Comparison of ENCODE assay signal across 2 worm cellular contexts in genomic region chrV:10246967-10247366, ce11.
A peak's percentile ranks its signal among the peaks of the same experiment; 100 is the strongest.
TF ChIP-seq lines count a peak whose summit lies in the region.

No protein-coding gene starts in this region.

TF ChIP-seq in whole organism, L1 larva, 84 proteins besides CTCF, POLR2A, EP300 and RAD21 (continued from another document):
- TF ChIP-seq unc-130 (tag; optimal IDR thresholded peaks at IDR 0.05; lab: Kevin White, UChicago) = no peak
- TF ChIP-seq lin-15B (tag; optimal IDR thresholded peaks at IDR 0.05; lab: Kevin White, UChicago) = no peak
- no peak for TF ChIP-seq ceh-88 (GFP tag; IDR thresholded peaks at IDR 0.05; lab: Robert Waterston, UW)
- no peak for TF ChIP-seq isw-1 (GFP tag; IDR thresholded peaks at IDR 0.05; lab: Robert Waterston, UW)
- TF ChIP-seq fos-1 (tag; optimal IDR thresholded peaks at IDR 0.05; lab: Kevin White, UChicago) = no peak
- no peak for TF ChIP-seq zag-1 (tag; optimal IDR thresholded peaks at IDR 0.05; lab: Kevin White, UChicago)
- TF ChIP-seq ceh-90 (tag; optimal IDR thresholded peaks at IDR 0.05; lab: Kevin White, UChicago) = no peak
- TF ChIP-seq xbp-1 (tag; optimal IDR thresholded peaks at IDR 0.05; lab: Kevin White, UChicago) = no peak
- TF ChIP-seq nhr-28 (tag; optimal IDR thresholded peaks at IDR 0.05; lab: Kevin White, UChicago) = no peak
- TF ChIP-seq jun-1 (tag; optimal IDR thresholded peaks at IDR 0.05; lab: Kevin White, UChicago) = no peak
- no peak for TF ChIP-seq C04F5.9 (tag; optimal IDR thresholded peaks at IDR 0.05; lab: Kevin White, UChicago)
- TF ChIP-seq pqm-1 (tag; optimal IDR thresholded peaks at IDR 0.05; lab: Kevin White, UChicago) = no peak
- no peak for TF ChIP-seq unc-62 (GFP tag; optimal IDR thresholded peaks at IDR 0.05; lab: Kevin White, UChicago)

TF ChIP-seq in whole organism, L4 larva, 104 proteins besides CTCF, POLR2A, EP300 and RAD21 (continued from another document):
- no peak for TF ChIP-seq arid-1 (GFP tag; conservative IDR thresholded peaks at IDR 0.05; lab: Robert Waterston, UW)
- TF ChIP-seq sdz-12 (GFP tag; optimal IDR thresholded peaks at IDR 0.05; lab: Kevin White, UChicago) = no peak
- no peak for TF ChIP-seq F37D6.2 (tag; optimal IDR thresholded peaks at IDR 0.05; lab: Kevin White, UChicago)
- no peak for TF ChIP-seq R02D3.7 (tag; optimal IDR thresholded peaks at IDR 0.05; lab: Kevin White, UChicago)
- no peak for TF ChIP-seq unc-62 (GFP tag; optimal IDR thresholded peaks at IDR 0.05 in 1 of 2; lab: Kevin White, UChicago)
- no peak for TF ChIP-seq unc-62 (tag; optimal IDR thresholded peaks at IDR 0.05; lab: Kevin White, UChicago)
- TF ChIP-seq nhr-42 (GFP tag; IDR thresholded peaks at IDR 0.05; lab: Robert Waterston, UW) = no peak
- TF ChIP-seq D1046.2 (GFP tag; IDR thresholded peaks at IDR 0.05; lab: Robert Waterston, UW) = no peak
- no peak for TF ChIP-seq ztf-7 (tag; optimal IDR thresholded peaks at IDR 0.05; lab: Kevin White, UChicago)
- TF ChIP-seq mxl-3 (GFP tag; optimal IDR thresholded peaks at IDR 0.05; lab: Kevin White, UChicago) = no peak
- no peak for TF ChIP-seq tag-97 (GFP tag; IDR thresholded peaks at IDR 0.05; lab: Robert Waterston, UW)
- TF ChIP-seq T26A8.4 (GFP tag; IDR thresholded peaks at IDR 0.05; lab: Robert Waterston, UW) = peak; percentile 33; the same call in 1 of the 2 replicates
- no peak for TF ChIP-seq F44E2.7 (GFP tag; IDR thresholded peaks at IDR 0.05; lab: Robert Waterston, UW)
- TF ChIP-seq unc-39 (tag; optimal IDR thresholded peaks at IDR 0.05; lab: Kevin White, UChicago) = no peak
- no peak for TF ChIP-seq nhr-77 (tag; optimal IDR thresholded peaks at IDR 0.05; lab: Kevin White, UChicago)
- peak; percentile 14 to 81 for TF ChIP-seq mdl-1 (tag; optimal IDR thresholded peaks at IDR 0.05; lab: Kevin White, UChicago)
- TF ChIP-seq daf-16 (GFP tag; optimal IDR thresholded peaks at IDR 0.05; lab: Kevin White, UChicago) = peak in 1 of 2 experiments; percentile 32
- TF ChIP-seq daf-16 (tag; optimal IDR thresholded peaks at IDR 0.05; lab: Kevin White, UChicago) = peak; percentile 84
- no peak for TF ChIP-seq lin-29 (GFP tag; IDR thresholded peaks at IDR 0.05; lab: Robert Waterston, UW)
- TF ChIP-seq lin-1 (GFP tag; IDR thresholded peaks at IDR 0.05; lab: Robert Waterston, UW) = no peak
- TF ChIP-seq pqm-1 (tag; optimal IDR thresholded peaks at IDR 0.05; lab: Kevin White, UChicago) = no peak
- TF ChIP-seq F49E8.2 (tag; optimal IDR thresholded peaks at IDR 0.05; lab: Kevin White, UChicago; ENCODE audit: borderline replicate concordance) = no peak
- no peak for TF ChIP-seq snpc-4 (tag; optimal IDR thresholded peaks at IDR 0.05; lab: Kevin White, UChicago)
- TF ChIP-seq nhr-10 (tag; optimal IDR thresholded peaks at IDR 0.05; lab: Kevin White, UChicago) = no peak
- no peak for TF ChIP-seq dpl-1 (GFP tag; optimal IDR thresholded peaks at IDR 0.05; lab: Kevin White, UChicago)
- no peak for TF ChIP-seq egl-27 (tag; optimal IDR thresholded peaks at IDR 0.05; lab: Kevin White, UChicago)
- no peak for TF ChIP-seq nhr-11 (tag; optimal IDR thresholded peaks at IDR 0.05; lab: Kevin White, UChicago)
- TF ChIP-seq F10B5.3 (tag; optimal IDR thresholded peaks at IDR 0.05; lab: Kevin White, UChicago) = no peak
- TF ChIP-seq F26F4.8 (GFP tag; conservative IDR thresholded peaks at IDR 0.05; lab: Robert Waterston, UW) = no peak
- TF ChIP-seq ceh-62 (tag; optimal IDR thresholded peaks at IDR 0.05; lab: Kevin White, UChicago) = no peak
- TF ChIP-seq skn-1 (tag; optimal IDR thresholded peaks at IDR 0.05; lab: Kevin White, UChicago) = no peak
- TF ChIP-seq nhr-28 (tag; optimal IDR thresholded peaks at IDR 0.05; lab: Kevin White, UChicago) = no peak
- peak; percentile 39 for TF ChIP-seq mes-2 (tag; optimal IDR thresholded peaks at IDR 0.05; lab: Kevin White, UChicago; ENCODE audit: poor library complexity, severe bottlenecking)
- TF ChIP-seq dve-1 (tag; optimal IDR thresholded peaks at IDR 0.05; lab: Kevin White, UChicago; ENCODE audit: insufficient read depth) = peak; percentile 15
- no peak for TF ChIP-seq duxl-1 (tag; optimal IDR thresholded peaks at IDR 0.05; lab: Kevin White, UChicago; ENCODE audit: poor library complexity)
- TF ChIP-seq zfp-2 (tag; optimal IDR thresholded peaks at IDR 0.05; lab: Kevin White, UChicago) = no peak
- no peak for TF ChIP-seq lin-38 (GFP tag; IDR thresholded peaks at IDR 0.05; lab: Robert Waterston, UW)
- no peak for TF ChIP-seq cey-2 (tag; optimal IDR thresholded peaks at IDR 0.05; lab: Kevin White, UChicago; ENCODE audit: borderline replicate concordance, insufficient read depth)
- TF ChIP-seq nhr-102 (tag; optimal IDR thresholded peaks at IDR 0.05; lab: Kevin White, UChicago) = no peak
- no peak; the same call in 1 of the 2 replicates for TF ChIP-seq php-3 (GFP tag; IDR thresholded peaks at IDR 0.05; lab: Robert Waterston, UW)
- no peak for TF ChIP-seq madf-5 (GFP tag; IDR thresholded peaks at IDR 0.05; lab: Robert Waterston, UW)
- TF ChIP-seq ZK337.2 (GFP tag; IDR thresholded peaks at IDR 0.05; lab: Robert Waterston, UW) = no peak
- TF ChIP-seq hlh-11 (tag; optimal IDR thresholded peaks at IDR 0.05; lab: Kevin White, UChicago) = peak; percentile 65
- no peak for TF ChIP-seq jun-1 (tag; optimal IDR thresholded peaks at IDR 0.05; lab: Kevin White, UChicago)
- no peak for TF ChIP-seq Y75B8A.6 (GFP tag; IDR thresholded peaks at IDR 0.05; lab: Robert Waterston, UW)
- no peak for TF ChIP-seq lir-3 (tag; optimal IDR thresholded peaks at IDR 0.05; lab: Kevin White, UChicago)
- TF ChIP-seq hif-1 (tag; optimal IDR thresholded peaks at IDR 0.05; lab: Kevin White, UChicago) = peak in 1 of 2 experiments; percentile 68
- TF ChIP-seq nhr-41 (GFP tag; IDR thresholded peaks at IDR 0.05; lab: Robert Waterston, UW) = no peak
- TF ChIP-seq hlh-30 (tag; optimal IDR thresholded peaks at IDR 0.05; lab: Kevin White, UChicago; ENCODE audit: insufficient read depth) = peak; percentile 78
- TF ChIP-seq spr-3 (GFP tag; optimal IDR thresholded peaks at IDR 0.05; lab: Kevin White, UChicago) = no peak
- TF ChIP-seq zip-2 (tag; optimal IDR thresholded peaks at IDR 0.05; lab: Kevin White, UChicago) = no peak
- TF ChIP-seq egl-43 (GFP tag; IDR thresholded peaks at IDR 0.05; lab: Robert Waterston, UW) = no peak
- no peak for TF ChIP-seq tra-1 (GFP tag; IDR thresholded peaks at IDR 0.05; lab: Robert Waterston, UW)
- no peak for TF ChIP-seq ces-1 (GFP tag; optimal IDR thresholded peaks at IDR 0.05; lab: Kevin White, UChicago)
- no peak for TF ChIP-seq vab-7 (GFP tag; IDR thresholded peaks at IDR 0.05; lab: Robert Waterston, UW)
- TF ChIP-seq nhr-6 (tag; optimal IDR thresholded peaks at IDR 0.05; lab: Kevin White, UChicago) = no peak
- TF ChIP-seq ceh-32 (tag; optimal IDR thresholded peaks at IDR 0.05; lab: Kevin White, UChicago; ENCODE audit: poor library complexity) = no peak
- TF ChIP-seq daf-8 (GFP tag; IDR thresholded peaks at IDR 0.05; lab: Robert Waterston, UW) = no peak
- TF ChIP-seq set-16 (GFP tag; IDR thresholded peaks at IDR 0.05; lab: Robert Waterston, UW) = peak; percentile 52
- no peak for TF ChIP-seq nhr-237 (tag; optimal IDR thresholded peaks at IDR 0.05; lab: Kevin White, UChicago)
- no peak for TF ChIP-seq ceh-28 (tag; optimal IDR thresholded peaks at IDR 0.05; lab: Kevin White, UChicago)
- TF ChIP-seq ceh-20 (GFP tag; IDR thresholded peaks at IDR 0.05; lab: Robert Waterston, UW) = no peak
- TF ChIP-seq zfp-3 (GFP tag; conservative IDR thresholded peaks at IDR 0.05; lab: Robert Waterston, UW) = no peak
- no peak for TF ChIP-seq nhr-76 (tag; optimal IDR thresholded peaks at IDR 0.05; lab: Kevin White, UChicago)
- no peak for TF ChIP-seq Y48G9A.11 (GFP tag; IDR thresholded peaks at IDR 0.05; lab: Robert Waterston, UW)
- TF ChIP-seq ceh-44 (GFP tag; IDR thresholded peaks at IDR 0.05; lab: Robert Waterston, UW) = no peak
- no peak for TF ChIP-seq Y105C5A.15 (GFP tag; IDR thresholded peaks at IDR 0.05; lab: Robert Waterston, UW)
- TF ChIP-seq snpc-1.2 (GFP tag; IDR thresholded peaks at IDR 0.05; lab: Robert Waterston, UW) = no peak
- no peak for TF ChIP-seq saeg-2 (GFP tag; IDR thresholded peaks at IDR 0.05; lab: Robert Waterston, UW)
- peak; percentile 85 for TF ChIP-seq madf-9 (GFP tag; conservative IDR thresholded peaks at IDR 0.05; lab: Robert Waterston, UW)
- TF ChIP-seq fos-1 (tag; optimal IDR thresholded peaks at IDR 0.05; lab: Kevin White, UChicago) = no peak
- TF ChIP-seq pha-4 (GFP tag; IDR thresholded peaks at IDR 0.05; lab: Robert Waterston, UW) = no peak
- no peak for TF ChIP-seq pha-4 (tag; optimal IDR thresholded peaks at IDR 0.05; lab: Kevin White, UChicago)
- no peak for TF ChIP-seq hmg-1.1 (GFP tag; IDR thresholded peaks at IDR 0.05; lab: Robert Waterston, UW)
- TF ChIP-seq dmd-8 (GFP tag; IDR thresholded peaks at IDR 0.05; lab: Robert Waterston, UW) = no peak
- TF ChIP-seq dmd-6 (GFP tag; IDR thresholded peaks at IDR 0.05; lab: Robert Waterston, UW) = peak; percentile 31
- TF ChIP-seq unc-130 (GFP tag; optimal IDR thresholded peaks at IDR 0.05; lab: Kevin White, UChicago) = no peak
- TF ChIP-seq mep-1 (tag; optimal IDR thresholded peaks at IDR 0.05; lab: Kevin White, UChicago) = no peak
- no peak for TF ChIP-seq ztf-11 (tag; optimal IDR thresholded peaks at IDR 0.05; lab: Kevin White, UChicago)
- no peak for TF ChIP-seq nhr-48 (tag; optimal IDR thresholded peaks at IDR 0.05; lab: Kevin White, UChicago)
- TF ChIP-seq zag-1 (tag; optimal IDR thresholded peaks at IDR 0.05; lab: Kevin White, UChicago) = no peak
- TF ChIP-seq ceh-82 (tag; optimal IDR thresholded peaks at IDR 0.05; lab: Kevin White, UChicago) = no peak
- TF ChIP-seq attf-4 (tag; optimal IDR thresholded peaks at IDR 0.05; lab: Kevin White, UChicago) = no peak
- TF ChIP-seq mxl-2 (GFP tag; conservative IDR thresholded peaks at IDR 0.05; lab: Robert Waterston, UW) = no peak
- TF ChIP-seq lim-7 (GFP tag; IDR thresholded peaks at IDR 0.05; lab: Robert Waterston, UW) = no peak
- TF ChIP-seq ZK546.5 (tag; optimal IDR thresholded peaks at IDR 0.05; lab: Kevin White, UChicago) = no peak
- TF ChIP-seq nhr-25 (tag; optimal IDR thresholded peaks at IDR 0.05; lab: Kevin White, UChicago; ENCODE audit: borderline replicate concordance, insufficient read depth) = no peak
